Fruit fly (Drosophila melanogaster) whole organism, pupa: ENCODE results near the gene PAPLA1.

Source experiments
- CG8301 ChIP-seq: fragments of 200-800 bp; sonication (Bioruptor generic); optimal IDR thresholded peaks from 2 replicates; lab custom pipeline; 2018; ENCODE audit warnings: missing biosample characterization, mild to moderate bottlenecking, missing genetic modification characterization
- CG9948 ChIP-seq: fragments of 200-800 bp; sonication (Bioruptor generic); optimal IDR thresholded peaks from 2 replicates; lab custom pipeline; 2018; ENCODE audit warnings: missing biosample characterization, mild to moderate bottlenecking, missing genetic modification characterization, moderate library complexity
- D1 ChIP-seq: fragments of 200-800 bp; sonication (Bioruptor generic); optimal IDR thresholded peaks from 2 replicates; lab custom pipeline; 2018; ENCODE audit warnings: missing biosample characterization, mild to moderate bottlenecking, missing genetic modification characterization, moderate library complexity
- Pif1A ChIP-seq: fragments of 200-800 bp; sonication (Bioruptor generic); optimal IDR thresholded peaks from 3 replicates; lab custom pipeline; 2016; ENCODE audit warnings: missing biosample characterization, missing genetic modification characterization
- Snoo ChIP-seq: fragments of 200-800 bp; sonication (Bioruptor generic); optimal IDR thresholded peaks from 3 replicates; lab custom pipeline; 2017; ENCODE audit warnings: missing biosample characterization, mild to moderate bottlenecking, missing genetic modification characterization, inconsistent platforms

DNA sequence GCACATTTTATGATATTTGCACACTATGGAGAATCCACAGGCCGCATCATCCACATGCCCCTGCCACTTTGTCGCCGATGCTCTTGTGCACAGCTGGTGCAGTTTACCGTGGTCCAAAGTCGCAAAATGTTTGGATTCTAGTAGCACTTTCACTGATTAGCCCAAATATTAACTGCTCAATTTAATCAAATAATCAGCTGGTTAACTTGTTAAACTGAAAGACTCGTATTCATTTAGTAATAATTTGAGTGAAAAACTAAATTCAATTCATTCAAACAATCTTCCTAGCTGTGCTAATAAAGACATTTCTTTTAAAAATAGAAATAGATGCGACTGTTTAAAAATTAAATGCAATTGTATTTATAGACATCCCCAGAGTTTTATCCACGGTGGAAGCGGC lies 8.6 kb upstream of the PAPLA1 start:
- TF ChIP-seq Pif1A (peak; percentile 12), Snoo (no peak), CG8301 (tag; lab: Kevin White, UChicago) (peak; percentile 25), CG9948 (tag; lab: Kevin White, UChicago) (no peak), D1 (no peak)
